Worm (Caenorhabditis elegans): Measurements from ENCODE around the gene C04A11.1.

DNA sequence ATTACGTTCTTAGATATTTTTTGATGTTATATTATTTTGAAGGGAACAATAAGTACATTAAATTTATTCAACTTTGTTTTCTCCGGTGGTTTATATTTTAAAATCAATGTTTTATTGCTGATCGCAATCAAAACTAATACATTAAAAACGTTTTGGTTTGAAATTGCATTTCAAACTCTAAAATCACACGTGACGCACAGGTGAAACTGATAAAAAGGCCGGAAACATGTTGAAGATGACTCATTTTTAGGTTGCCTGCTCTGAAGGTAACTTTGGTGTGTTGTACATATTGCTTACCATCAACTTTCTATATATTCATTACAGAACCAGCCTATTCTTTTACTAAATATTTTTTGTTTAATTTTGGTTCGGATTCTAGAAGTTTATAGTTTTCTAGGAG, 25.4 kb downstream of the C04A11.1 start:
- TF ChIP-seq tag-97 (GFP tag; IDR thresholded peaks at IDR 0.05): no peak
- no peak for TF ChIP-seq unc-130 (GFP tag; optimal IDR thresholded peaks at IDR 0.05)
- no peak for TF ChIP-seq nhr-25 (tag; optimal IDR thresholded peaks at IDR 0.05; ENCODE audit: borderline replicate concordance, insufficient read depth)
- no peak for TF ChIP-seq nhr-11 (tag; optimal IDR thresholded peaks at IDR 0.05)
- TF ChIP-seq unc-62 (GFP tag; optimal IDR thresholded peaks at IDR 0.05 in 1 of 2): no peak
- no peak for TF ChIP-seq unc-62 (tag; optimal IDR thresholded peaks at IDR 0.05)
- peak in 1 of 2 experiments; percentile 40 for TF ChIP-seq mdl-1 (tag; optimal IDR thresholded peaks at IDR 0.05)
- TF ChIP-seq nhr-237 (tag; optimal IDR thresholded peaks at IDR 0.05): no peak
- no peak for TF ChIP-seq snpc-4 (tag; optimal IDR thresholded peaks at IDR 0.05)

Measured in whole organism, L4 larva.